Fruit fly (Drosophila melanogaster) whole organism: Measurements from ENCODE around the gene CG43373.

ENCODE experiments used
- pan ChIP-seq: fragments of >200 bp; optimal IDR thresholded peaks from 2 replicates; lab custom pipeline; 2017
- psq ChIP-seq: fragments of >200 bp; optimal IDR thresholded peaks from 2 replicates; lab custom pipeline; 2017

DNA sequence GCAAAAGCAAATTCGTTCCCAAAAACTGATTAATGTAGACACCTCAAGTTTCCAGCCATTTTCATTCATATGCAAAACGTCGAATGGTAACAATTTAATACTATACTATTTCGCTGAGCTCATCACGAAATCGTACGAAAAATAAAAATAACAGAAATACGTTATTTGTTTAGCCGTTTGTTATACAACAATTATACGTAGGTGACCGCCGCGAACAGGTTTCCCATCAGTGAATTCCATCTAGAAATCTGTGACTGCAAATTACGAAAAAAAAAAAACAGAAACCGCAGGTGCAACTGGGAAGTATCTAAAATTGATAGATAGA, 28.5 kb upstream of the CG43373 start:
- TF ChIP-seq psq (lab: Kevin White, UChicago) (no peak), pan (lab: Kevin White, UChicago) (no peak)
